Worm (Caenorhabditis elegans) whole organism, early embryonic: ENCODE data around the gene F22E5.17.

ENCODE experiments used
- ama-1 ChIP-seq: fragments of 150-350 bp; optimal IDR thresholded peaks from 2 replicates; lab custom pipeline; 2014
- flt-1 ChIP-seq: fragments of 200-800 bp; sonication (Bioruptor generic); IDR thresholded peaks from 2 replicates; pipeline ENCODE4 v1.3.6; 2022; ENCODE audit warnings: missing genetic modification characterization, missing compliant biosample characterization
- tbx-11 ChIP-seq: fragments of 200-800 bp; sonication (Bioruptor generic); IDR thresholded peaks from 2 replicates; pipeline ENCODE4 v1.3.6; 2022; ENCODE audit warnings: missing genetic modification characterization, missing compliant biosample characterization
- tbx-37 ChIP-seq: fragments of 200-800 bp; sonication (Bioruptor generic); conservative IDR thresholded peaks from 2 replicates; pipeline ENCODE4 v1.3.6; 2022; ENCODE audit warnings: missing genetic modification reagents, missing genetic modification characterization, missing compliant biosample characterization

DNA sequence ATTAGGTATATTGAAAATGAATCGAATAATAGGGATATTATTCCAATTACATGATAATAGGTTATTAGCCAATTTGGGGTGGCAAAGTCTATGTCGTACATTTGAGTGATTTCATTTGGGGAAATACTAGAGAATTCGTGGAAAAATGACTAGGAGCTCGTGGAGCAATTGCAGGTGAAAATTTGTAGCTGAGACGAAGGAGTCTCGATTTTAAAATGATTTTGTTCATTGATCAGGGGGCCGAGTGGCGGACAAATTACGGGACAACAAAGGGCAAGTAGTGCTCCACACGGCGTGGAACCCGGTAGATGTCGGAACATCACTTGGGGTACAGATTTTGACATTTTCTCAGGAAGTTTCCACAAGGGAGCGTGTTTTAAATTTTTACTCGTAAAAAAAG, 20.5 kb downstream of the F22E5.17 start, which contains the start of gene sri-62:
- no peak for TF ChIP-seq flt-1 (GFP tag; lab: Robert Waterston, UW)
- TF ChIP-seq ama-1 (lab: Kevin White, UChicago) = no peak
- no peak for TF ChIP-seq tbx-11
- TF ChIP-seq tbx-37 (GFP tag; lab: Robert Waterston, UW) = no peak
